Worm (Caenorhabditis elegans): ENCODE measurements around the gene T06A10.2.

T06A10.2 gene

DNA sequence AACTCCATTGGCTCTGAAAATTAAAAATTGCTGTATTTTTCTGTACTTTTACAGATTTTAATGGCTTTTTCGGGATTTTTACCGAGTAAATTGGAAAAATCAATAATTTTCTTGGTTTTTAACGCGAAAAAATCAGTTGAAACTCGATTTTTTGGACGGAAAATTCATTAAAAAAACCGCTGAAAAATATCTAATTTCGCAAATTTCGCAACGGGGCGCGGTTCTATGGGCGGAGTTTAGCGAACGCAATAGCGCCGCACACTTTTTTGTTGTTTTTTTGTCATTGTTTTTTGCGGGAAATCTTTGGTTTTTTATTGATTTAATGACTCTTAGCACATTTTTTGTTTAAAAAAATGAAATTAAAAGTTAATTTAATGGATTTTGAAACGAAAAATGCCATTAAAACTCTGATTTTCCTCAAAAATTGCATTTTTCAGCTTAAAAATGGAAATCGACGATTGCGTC lies 31.9 kb upstream of the T06A10.2 start, which contains the start of the genes mel-46 and lsy-13 (continued):
- TF ChIP-seq fkh-3 (tag; optimal IDR thresholded peaks at IDR 0.05) = no peak
- TF ChIP-seq ZK185.1 (tag; optimal IDR thresholded peaks at IDR 0.05; ENCODE audit: poor library complexity, severe bottlenecking) = no peak
- peak; percentile 65 for TF ChIP-seq dox-1 (GFP tag; IDR thresholded peaks at IDR 0.05)
- TF ChIP-seq B0336.3 (GFP tag; IDR thresholded peaks at IDR 0.05) = no peak
- TF ChIP-seq ekl-4 (GFP tag; IDR thresholded peaks at IDR 0.05) = no peak
- no peak for TF ChIP-seq ztf-28 (GFP tag; IDR thresholded peaks at IDR 0.05)
- TF ChIP-seq rcor-1 (GFP tag; IDR thresholded peaks at IDR 0.05) = no peak
- no peak for TF ChIP-seq lsy-27 (tag; optimal IDR thresholded peaks at IDR 0.05; ENCODE audit: borderline replicate concordance, insufficient read depth)
- TF ChIP-seq madf-10 (tag; optimal IDR thresholded peaks at IDR 0.05) = no peak
- TF ChIP-seq ama-1 (optimal IDR thresholded peaks at IDR 0.05) = no peak
- TF ChIP-seq ama-1 (GFP tag; optimal IDR thresholded peaks at IDR 0.05) = no peak
- no peak for TF ChIP-seq akir-1 (GFP tag; optimal IDR thresholded peaks at IDR 0.05)
- TF ChIP-seq Y79H2A.3 (GFP tag; conservative IDR thresholded peaks at IDR 0.05) = no peak

DNA sequence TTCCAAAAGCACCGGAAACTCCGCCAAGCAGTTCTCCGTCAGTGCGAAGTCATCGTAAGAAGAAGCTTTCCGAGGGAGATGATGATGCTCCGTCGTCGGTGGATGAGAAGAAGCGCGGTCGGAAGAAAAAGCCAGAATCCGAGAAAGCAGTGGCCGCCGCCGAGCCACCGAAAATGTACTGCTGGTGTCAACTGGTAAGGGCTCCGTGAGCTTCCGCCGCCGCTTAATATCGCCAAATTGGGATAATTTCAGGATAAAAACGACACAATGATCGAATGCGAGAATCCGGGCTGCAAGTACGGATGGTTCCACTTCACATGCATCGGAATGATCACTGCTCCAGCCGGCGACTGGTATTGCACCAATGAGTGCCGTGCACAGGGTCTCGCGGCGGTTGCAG lies 30.5 kb upstream of the T06A10.2 start:
- TF ChIP-seq ztf-18 (tag; optimal IDR thresholded peaks at IDR 0.05) = no peak
- TF ChIP-seq zfh-2 (GFP tag; conservative IDR thresholded peaks at IDR 0.05) = peak; percentile 75
- TF ChIP-seq hsf-1 (GFP tag; IDR thresholded peaks at IDR 0.05) = peak; percentile 59; the same call in 1 of the 2 replicates

DNA sequence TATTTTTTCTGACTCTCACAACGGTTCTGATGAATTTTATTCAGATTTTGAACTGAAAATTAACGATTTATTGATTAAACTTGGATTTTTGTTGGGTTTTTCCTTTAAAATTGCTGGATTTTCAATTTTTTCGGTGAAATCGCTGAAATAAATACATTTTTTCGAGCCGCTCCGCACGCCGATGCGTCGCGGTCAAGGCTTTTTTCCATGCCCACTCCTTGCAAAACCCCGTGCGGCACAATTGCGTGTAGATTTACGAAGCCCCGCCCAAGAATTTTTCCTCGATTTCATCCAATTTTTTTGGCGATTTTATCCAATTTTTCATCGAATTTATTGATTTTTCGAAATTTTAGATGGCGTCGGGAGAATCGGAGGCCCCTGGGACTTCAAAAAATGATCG lies 29.9 kb upstream of the T06A10.2 start, which contains the start of gene gtsf-1:
Gene gtsf-1 (plus strand): TSS at position 354 of the 400 bp plus-strand sequence.
- TF ChIP-seq xnd-1 (tag; optimal IDR thresholded peaks at IDR 0.05) (no peak), ceh-58 (GFP tag; IDR thresholded peaks at IDR 0.05) (no peak), hsf-1 (GFP tag; IDR thresholded peaks at IDR 0.05) (0 out of 2 replicates have a peak, but pooled peaks have one; percentile 35), rpc-1 (optimal IDR thresholded peaks at IDR 0.05) (peak; percentile 32), rpc-1 (tag; optimal IDR thresholded peaks at IDR 0.05) (no peak), ceh-100 (GFP tag; IDR thresholded peaks at IDR 0.05) (peak; percentile 80), snpc-1.1 (tag; optimal IDR thresholded peaks at IDR 0.05; ENCODE audit: insufficient read depth) (no peak), Y95B8A.8 (GFP tag; IDR thresholded peaks at IDR 0.05) (peak; percentile 65; the same call in 1 of the 2 replicates), nhr-120 (GFP tag; IDR thresholded peaks at IDR 0.05) (0 out of 2 replicates have a peak, but pooled peaks have one; percentile 7), B0019.2 (GFP tag; conservative IDR thresholded peaks at IDR 0.05) (0 out of 2 replicates have a peak, but pooled peaks have one; percentile 39), egl-18 (GFP tag; IDR thresholded peaks at IDR 0.05) (no peak), athp-1 (tag; optimal IDR thresholded peaks at IDR 0.05) (peak; percentile 76), lir-1 (GFP tag; conservative IDR thresholded peaks at IDR 0.05) (no peak), hlh-26 (GFP tag; conservative IDR thresholded peaks at IDR 0.05) (no peak), snpc-1.3 (tag; optimal IDR thresholded peaks at IDR 0.05; ENCODE audit: insufficient read depth) (peak; percentile 68), Y53G8AR.9 (GFP tag; conservative IDR thresholded peaks at IDR 0.05) (peak; percentile 85), ZK185.1 (tag; optimal IDR thresholded peaks at IDR 0.05; ENCODE audit: poor library complexity, severe bottlenecking) (no peak), F23B12.7 (tag; optimal IDR thresholded peaks at IDR 0.05; ENCODE audit: insufficient read depth) (peak; percentile 52), B0035.1 (tag; optimal IDR thresholded peaks at IDR 0.05) (no peak), Y53F4B.3 (GFP tag; IDR thresholded peaks at IDR 0.05) (no peak), ztf-18 (tag; optimal IDR thresholded peaks at IDR 0.05) (peak; percentile 37), mcd-1 (GFP tag; IDR thresholded peaks at IDR 0.05) (peak; percentile 71), egl-44 (GFP tag; IDR thresholded peaks at IDR 0.05) (no peak), pbrm-1 (GFP tag; IDR thresholded peaks at IDR 0.05) (peak; percentile 87; the same call in 1 of the 2 replicates), bed-2 (GFP tag; IDR thresholded peaks at IDR 0.05) (no peak), zfh-2 (GFP tag; conservative IDR thresholded peaks at IDR 0.05) (no peak), aptf-2 (GFP tag; conservative IDR thresholded peaks at IDR 0.05) (0 out of 2 replicates have a peak, but pooled peaks have one; percentile 43), unc-62 (GFP tag; optimal IDR thresholded peaks at IDR 0.05) (no peak), mes-4 (tag; optimal IDR thresholded peaks at IDR 0.05) (no peak), snpc-3.4 (tag; optimal IDR thresholded peaks at IDR 0.05) (peak; percentile 41), F22D6.2 (tag; optimal IDR thresholded peaks at IDR 0.05) (no peak), attf-5 (GFP tag; optimal IDR thresholded peaks at IDR 0.05) (peak; percentile 87), T07F8.4 (tag; optimal IDR thresholded peaks at IDR 0.05) (no peak)
